Worm (Caenorhabditis elegans): ENCODE measurements around the gene fbxa-1.

DNA sequence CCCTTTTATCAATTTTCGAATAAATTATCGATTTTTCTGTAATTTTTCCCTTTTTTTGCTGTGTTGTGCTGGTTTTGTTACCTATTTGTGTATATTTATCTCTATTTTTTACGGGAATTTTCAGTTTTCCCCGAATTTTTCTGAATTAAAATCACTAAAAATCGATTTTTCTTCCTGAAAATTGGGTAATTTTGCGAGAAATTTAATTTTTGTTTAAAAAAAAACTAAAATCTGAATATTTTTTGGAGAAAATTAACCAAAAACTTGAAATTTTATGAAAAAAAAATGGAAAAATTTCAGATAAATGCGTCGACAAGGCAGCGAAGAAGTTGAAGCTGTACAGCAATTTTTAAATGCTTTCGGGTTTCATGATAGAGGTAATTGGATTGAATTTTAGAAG lies 39.4 kb upstream of the fbxa-1 start, which contains the start of gene gip-1:
- TF ChIP-seq dao-5 (tag; optimal IDR thresholded peaks at IDR 0.05): no peak
- TF ChIP-seq him-1 (tag; optimal IDR thresholded peaks at IDR 0.05): no peak
- no peak for TF ChIP-seq W03F9.2 (tag; optimal IDR thresholded peaks at IDR 0.05)

All from whole organism, L4/young adult.